Worm (Caenorhabditis elegans) whole organism, mixed stage, embryonic: ENCODE data around the gene ins-9.
A peak's percentile ranks its signal among the peaks of the same experiment; 100 is the strongest.

Experiments used
- ceh-43 ChIP-seq: fragments of 200-800 bp; sonication (Bioruptor generic); optimal IDR thresholded peaks from 2 replicates; lab custom pipeline; 2018; ENCODE audit warnings: mild to moderate bottlenecking, missing genetic modification characterization, moderate library complexity, missing compliant biosample characterization
- drap-1 ChIP-seq: fragments of 200-800 bp; sonication (Bioruptor generic); optimal IDR thresholded peaks from 3 replicates; lab custom pipeline; 2018; ENCODE audit warnings: mild to moderate bottlenecking, missing genetic modification characterization, missing compliant biosample characterization
- elt-1 ChIP-seq: sonication (generic microtip); optimal IDR thresholded peaks from 2 replicates; lab custom pipeline; 2017; ENCODE audit warnings: missing genetic modification characterization, mild to moderate bottlenecking, missing compliant biosample characterization, antibody characterized with exemption, moderate library complexity, borderline replicate concordance; ENCODE audit not compliant: insufficient read depth
- elt-3 ChIP-seq: fragments of 150-350 bp; optimal IDR thresholded peaks from 2 replicates; lab custom pipeline; 2014; ENCODE audit warnings: missing biosample characterization, missing genetic modification characterization
- hlh-1 ChIP-seq: fragments of 150-350 bp; optimal IDR thresholded peaks from 2 replicates; lab custom pipeline; 2014; ENCODE audit warnings: missing biosample characterization, missing genetic modification reagents, missing genetic modification characterization
- lin-13 ChIP-seq: fragments of 150-350 bp; optimal IDR thresholded peaks from 2 replicates; lab custom pipeline; 2014; ENCODE audit warnings: missing biosample characterization, missing genetic modification characterization
- mep-1 ChIP-seq: fragments of 150-350 bp; optimal IDR thresholded peaks from 2 replicates; lab custom pipeline; 2017; ENCODE audit warnings: missing biosample characterization, missing genetic modification reagents, missing genetic modification characterization, inconsistent platforms
- nhr-12 ChIP-seq: fragments of 150-350 bp; optimal IDR thresholded peaks from 2 replicates; lab custom pipeline; 2014; ENCODE audit warnings: missing biosample characterization, missing genetic modification characterization
- nhr-76 ChIP-seq: sonication (generic microtip); optimal IDR thresholded peaks from 2 replicates; lab custom pipeline; 2017; ENCODE audit warnings: missing biosample characterization, missing genetic modification characterization
- snpc-4 ChIP-seq: fragments of 150-350 bp; optimal IDR thresholded peaks from 2 replicates; lab custom pipeline; 2014; ENCODE audit warnings: missing biosample characterization, missing genetic modification characterization
- unc-62 ChIP-seq: fragments of 150-350 bp; optimal IDR thresholded peaks from 2 replicates; lab custom pipeline; 2014; ENCODE audit warnings: missing biosample characterization, missing genetic modification reagents, missing genetic modification characterization
- zip-8 ChIP-seq: fragments of 150-350 bp; optimal IDR thresholded peaks from 2 replicates; lab custom pipeline; 2014; ENCODE audit warnings: missing biosample characterization, missing genetic modification characterization
- ztf-11 ChIP-seq: fragments of 150-350 bp; optimal IDR thresholded peaks from 2 replicates; lab custom pipeline; 2014; ENCODE audit warnings: missing biosample characterization, missing genetic modification characterization

DNA sequence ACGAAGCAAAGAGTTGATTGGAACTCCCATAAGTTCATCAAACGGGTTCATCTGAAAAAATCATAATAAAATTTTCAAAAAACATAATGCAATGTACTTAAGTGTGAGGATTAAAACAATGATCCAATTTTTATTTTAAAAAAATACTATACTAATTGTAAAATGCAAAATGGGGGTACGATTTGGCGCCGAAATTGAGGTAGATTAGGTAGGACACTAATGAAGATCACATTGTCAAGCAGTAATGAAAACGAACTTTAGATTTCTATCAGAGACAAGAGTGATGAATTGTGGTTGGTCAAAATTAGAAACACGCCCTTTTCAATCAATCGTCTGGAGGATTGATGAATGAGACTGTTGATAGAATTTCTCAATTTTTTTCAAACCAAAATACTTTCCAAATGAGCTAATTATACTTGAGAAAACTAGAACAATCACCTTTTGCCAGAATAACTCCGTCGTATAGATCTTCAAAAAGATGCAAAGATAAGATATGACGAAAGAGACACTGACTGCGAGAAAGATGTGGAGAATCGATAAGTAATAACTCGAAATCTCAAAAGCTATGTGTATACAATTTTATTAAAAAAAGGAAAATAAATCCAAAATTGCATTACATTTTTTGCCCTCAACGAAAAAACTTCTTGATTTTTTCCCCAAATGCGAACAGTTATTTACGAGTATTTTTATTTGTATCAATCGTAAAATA lies 8.4 kb downstream of the ins-9 start, which contains the start of gene C06E2.5:
- no peak for TF ChIP-seq elt-3 (tag; lab: Kevin White, UChicago)
- no peak for TF ChIP-seq unc-62 (GFP tag; lab: Kevin White, UChicago)
- TF ChIP-seq nhr-76 (tag; lab: Kevin White, UChicago), result no peak
- no peak for TF ChIP-seq mep-1 (tag; lab: Kevin White, UChicago)
- TF ChIP-seq zip-8 (tag; lab: Kevin White, UChicago), result no peak
- no peak for TF ChIP-seq snpc-4 (tag; lab: Kevin White, UChicago)
- no peak for TF ChIP-seq lin-13 (tag; lab: Kevin White, UChicago)
- TF ChIP-seq ztf-11 (tag; lab: Kevin White, UChicago), result no peak
- TF ChIP-seq drap-1, result no peak
- TF ChIP-seq nhr-12, result no peak
- no peak for TF ChIP-seq ceh-43
- no peak for TF ChIP-seq hlh-1
- TF ChIP-seq elt-1 (tag; lab: Kevin White, UChicago), result peak; percentile 96
